Worm (Caenorhabditis elegans) whole organism, late embryonic: ENCODE measurements around the gene T25C12.3.
A peak's percentile ranks its signal among the peaks of the same experiment; 100 is the strongest.

Experiments used
- F13H6.1 ChIP-seq: sonication (generic microtip); optimal IDR thresholded peaks from 2 replicates; lab custom pipeline; 2016; ENCODE audit warnings: missing genetic modification characterization, missing compliant biosample characterization
- T23F11.4 ChIP-seq: fragments of 200-800 bp; sonication (Bioruptor generic); optimal IDR thresholded peaks from 2 replicates; lab custom pipeline; 2018; ENCODE audit warnings: mild to moderate bottlenecking, missing genetic modification characterization, missing compliant biosample characterization
- ama-1 ChIP-seq: fragments of 150-350 bp; optimal IDR thresholded peaks from 2 replicates; lab custom pipeline; 2014
- ceh-18 ChIP-seq: sonication (generic microtip); optimal IDR thresholded peaks from 2 replicates; lab custom pipeline; 2016; ENCODE audit warnings: missing genetic modification characterization, missing compliant biosample characterization
- ceh-22 ChIP-seq: sonication (generic microtip); optimal IDR thresholded peaks from 2 replicates; lab custom pipeline; 2017; ENCODE audit warnings: missing biosample characterization, missing genetic modification characterization
- ceh-31 ChIP-seq: sonication (generic microtip); optimal IDR thresholded peaks from 2 replicates; lab custom pipeline; 2016; ENCODE audit warnings: missing genetic modification characterization, missing compliant biosample characterization
- ceh-34 ChIP-seq: sonication (generic microtip); optimal IDR thresholded peaks from 2 replicates; lab custom pipeline; 2016; ENCODE audit warnings: mild to moderate bottlenecking, missing genetic modification characterization, missing compliant biosample characterization
- ceh-45 ChIP-seq: fragments of 200-800 bp; sonication (Bioruptor generic); IDR thresholded peaks from 2 replicates; pipeline ENCODE4 v1.3.6; 2022; ENCODE audit warnings: missing genetic modification reagents, missing genetic modification characterization, missing compliant biosample characterization
- ceh-48 ChIP-seq: sonication (generic microtip); optimal IDR thresholded peaks from 2 replicates; lab custom pipeline; 2016; ENCODE audit warnings: missing genetic modification characterization, inconsistent platforms, missing compliant biosample characterization
- ceh-6 ChIP-seq: fragments of 200-800 bp; sonication (Bioruptor generic); optimal IDR thresholded peaks from 2 replicates; lab custom pipeline; 2018; ENCODE audit warnings: mild to moderate bottlenecking, missing genetic modification characterization, missing compliant biosample characterization
- ceh-9 ChIP-seq: sonication (generic microtip); optimal IDR thresholded peaks from 2 replicates; lab custom pipeline; 2016; ENCODE audit warnings: mild to moderate bottlenecking, missing genetic modification characterization, inconsistent platforms, missing compliant biosample characterization
- dmd-4 ChIP-seq: sonication (generic microtip); optimal IDR thresholded peaks from 2 replicates; lab custom pipeline; 2016; ENCODE audit warnings: borderline replicate concordance, missing genetic modification characterization, missing compliant biosample characterization
- elt-2 ChIP-seq: sonication (generic microtip); optimal IDR thresholded peaks from 2 replicates; lab custom pipeline; 2016; ENCODE audit warnings: missing genetic modification reagents, missing genetic modification characterization, missing compliant biosample characterization
- ets-4 ChIP-seq: sonication (generic microtip); optimal IDR thresholded peaks from 2 replicates; lab custom pipeline; 2016; ENCODE audit warnings: missing genetic modification characterization, missing compliant biosample characterization
- fkh-6 ChIP-seq: sonication (generic microtip); optimal IDR thresholded peaks from 2 replicates; lab custom pipeline; 2016; ENCODE audit warnings: missing genetic modification characterization, missing compliant biosample characterization
- hlh-13 ChIP-seq: fragments of 200-800 bp; sonication (Bioruptor generic); optimal IDR thresholded peaks from 2 replicates; lab custom pipeline; 2018; ENCODE audit warnings: mild to moderate bottlenecking, missing genetic modification characterization, missing compliant biosample characterization
- hlh-30 ChIP-seq: sonication (generic microtip); optimal IDR thresholded peaks from 2 replicates; lab custom pipeline; 2017; ENCODE audit warnings: antibody characterized with exemption, missing genetic modification characterization, missing compliant biosample characterization; ENCODE audit not compliant: insufficient read depth
- lin-11 ChIP-seq: fragments of 200-800 bp; sonication (Bioruptor generic); optimal IDR thresholded peaks from 2 replicates; lab custom pipeline; 2018; ENCODE audit warnings: mild to moderate bottlenecking, missing genetic modification characterization, missing compliant biosample characterization
- mec-3 ChIP-seq: sonication (generic microtip); optimal IDR thresholded peaks from 2 replicates; lab custom pipeline; 2016; ENCODE audit warnings: borderline replicate concordance, missing genetic modification characterization, missing compliant biosample characterization
- nhr-11 ChIP-seq: fragments of 150-350 bp; optimal IDR thresholded peaks from 2 replicates; lab custom pipeline; 2014; ENCODE audit warnings: missing biosample characterization, missing genetic modification characterization
- nhr-232 ChIP-seq: sonication (generic microtip); optimal IDR thresholded peaks from 2 replicates; lab custom pipeline; 2016; ENCODE audit warnings: missing genetic modification characterization, missing compliant biosample characterization
- npax-4 ChIP-seq: sonication (generic microtip); optimal IDR thresholded peaks from 2 replicates; lab custom pipeline; 2016; ENCODE audit warnings: missing genetic modification characterization, missing compliant biosample characterization
- pag-3 ChIP-seq: sonication (generic microtip); optimal IDR thresholded peaks from 2 replicates; lab custom pipeline; 2016; ENCODE audit warnings: missing compliant biosample characterization, missing genetic modification characterization, borderline replicate concordance
- pat-9 ChIP-seq: fragments of 200-800 bp; sonication (Bioruptor generic); optimal IDR thresholded peaks from 2 replicates; lab custom pipeline; 2018; ENCODE audit warnings: mild to moderate bottlenecking, missing genetic modification characterization, moderate library complexity, missing compliant biosample characterization
- pax-1 ChIP-seq: fragments of 150-350 bp; optimal IDR thresholded peaks from 2 replicates; lab custom pipeline; 2014; ENCODE audit warnings: missing biosample characterization, missing genetic modification characterization
- pha-4 ChIP-seq: fragments of 150-350 bp; optimal IDR thresholded peaks from 2 replicates; lab custom pipeline; 2018; ENCODE audit warnings: missing biosample characterization, missing genetic modification reagents, missing genetic modification characterization
- pros-1 ChIP-seq: fragments of 150-350 bp; optimal IDR thresholded peaks from 2 replicates; lab custom pipeline; 2014; ENCODE audit warnings: missing biosample characterization, missing genetic modification reagents, missing genetic modification characterization
- rnt-1 ChIP-seq: sonication (generic microtip); optimal IDR thresholded peaks from 2 replicates; lab custom pipeline; 2016; ENCODE audit warnings: missing genetic modification characterization, missing compliant biosample characterization
- sdc-2 ChIP-seq: sonication (generic microtip); optimal IDR thresholded peaks from 2 replicates; lab custom pipeline; 2016; ENCODE audit warnings: missing genotype, missing genetic modification characterization, missing compliant biosample characterization
- unc-3 ChIP-seq, 2 experiments: fragments of 200-800 bp in 1 of 2; sonication (Bioruptor generic) in 1 of 2; sonication (generic microtip) in 1 of 2; conservative IDR thresholded peaks in 1 of 2; optimal IDR thresholded peaks in 1 of 2; 2 replicates each; pipeline versions ENCODE4 v1.3.6 to Lab custom; 2016 to 2022; ENCODE audit warnings: missing compliant biosample characterization in 2 of 2, missing genetic modification characterization in 2 of 2, missing genetic modification reagents in 1 of 2
- unc-55 ChIP-seq: sonication (generic microtip); optimal IDR thresholded peaks from 2 replicates; lab custom pipeline; 2017; ENCODE audit warnings: missing biosample characterization, missing genetic modification reagents, missing genetic modification characterization
- zip-5 ChIP-seq: sonication (generic microtip); optimal IDR thresholded peaks from 2 replicates; lab custom pipeline; 2016; ENCODE audit warnings: missing genetic modification characterization, missing compliant biosample characterization
- ztf-16 ChIP-seq: sonication (generic microtip); optimal IDR thresholded peaks from 2 replicates; lab custom pipeline; 2017; ENCODE audit warnings: missing genetic modification characterization, missing compliant biosample characterization

Gene T25C12.3

ce11 chrX:11482637-11483036 lies 17.2 kb downstream of the T25C12.3 start:
- TF ChIP-seq hlh-13 = no peak
- peak; percentile 37 for TF ChIP-seq elt-2

DNA sequence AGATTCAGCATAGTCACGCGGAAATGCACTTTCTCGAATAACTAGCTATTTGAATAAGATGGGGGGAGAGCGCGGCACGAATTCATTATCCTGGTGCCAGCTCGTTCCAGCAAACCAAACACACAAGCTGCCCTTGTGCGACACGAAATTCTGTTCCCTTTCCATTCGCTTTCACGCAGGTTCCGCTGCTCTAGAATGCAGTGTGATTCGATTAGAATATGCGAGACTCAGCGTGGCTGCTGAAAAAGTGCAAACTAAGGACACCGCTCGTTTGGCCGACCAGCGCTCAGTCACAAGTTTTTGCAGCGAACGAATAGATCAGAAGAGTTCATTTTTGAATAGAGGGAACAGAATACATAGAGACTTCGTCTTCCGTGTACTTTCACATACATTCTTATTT lies 17.7 kb downstream of the T25C12.3 start:
- no peak for TF ChIP-seq pros-1 (tag; lab: Kevin White, UChicago)

DNA sequence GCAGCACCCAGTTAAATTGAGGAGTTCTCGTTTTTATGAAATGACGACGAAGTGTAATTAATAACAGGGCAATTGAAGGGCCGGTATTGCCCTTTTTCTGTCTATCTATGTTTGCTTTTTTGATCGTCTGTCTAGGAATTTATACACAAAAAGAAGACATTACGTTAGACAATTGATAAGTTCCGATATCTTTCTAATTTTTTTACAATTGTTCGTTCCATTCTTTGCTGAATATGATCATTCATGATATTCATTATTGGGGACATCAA lies 18.0 kb downstream of the T25C12.3 start:
- no peak for TF ChIP-seq ceh-9 (tag; lab: Kevin White, UChicago)
- no peak for TF ChIP-seq mec-3 (tag; lab: Kevin White, UChicago)
- no peak for TF ChIP-seq ama-1 (lab: Kevin White, UChicago)
- TF ChIP-seq ceh-45 = no peak
- no peak for TF ChIP-seq ceh-31 (tag; lab: Kevin White, UChicago)
- no peak for TF ChIP-seq npax-4 (tag; lab: Kevin White, UChicago)
- no peak for TF ChIP-seq nhr-11
- no peak for TF ChIP-seq pha-4
- no peak for TF ChIP-seq zip-5 (tag; lab: Kevin White, UChicago)
- TF ChIP-seq unc-55 (GFP tag; lab: Kevin White, UChicago) = no peak
- TF ChIP-seq pat-9 (tag; lab: Kevin White, UChicago) = no peak
- no peak for TF ChIP-seq sdc-2 (tag; lab: Kevin White, UChicago)
- TF ChIP-seq ceh-6 = no peak
- TF ChIP-seq ceh-34 (tag; lab: Kevin White, UChicago) = no peak
- TF ChIP-seq lin-11 = no peak
- no peak for TF ChIP-seq ets-4 (tag; lab: Kevin White, UChicago)
- no peak for TF ChIP-seq nhr-232 (tag; lab: Kevin White, UChicago)
- no peak for TF ChIP-seq fkh-6 (tag; lab: Kevin White, UChicago)
- TF ChIP-seq pax-1 = no peak
- TF ChIP-seq hlh-30 (tag; lab: Kevin White, UChicago) = no peak
- TF ChIP-seq, all 69 proteins: peak for 0

DNA sequence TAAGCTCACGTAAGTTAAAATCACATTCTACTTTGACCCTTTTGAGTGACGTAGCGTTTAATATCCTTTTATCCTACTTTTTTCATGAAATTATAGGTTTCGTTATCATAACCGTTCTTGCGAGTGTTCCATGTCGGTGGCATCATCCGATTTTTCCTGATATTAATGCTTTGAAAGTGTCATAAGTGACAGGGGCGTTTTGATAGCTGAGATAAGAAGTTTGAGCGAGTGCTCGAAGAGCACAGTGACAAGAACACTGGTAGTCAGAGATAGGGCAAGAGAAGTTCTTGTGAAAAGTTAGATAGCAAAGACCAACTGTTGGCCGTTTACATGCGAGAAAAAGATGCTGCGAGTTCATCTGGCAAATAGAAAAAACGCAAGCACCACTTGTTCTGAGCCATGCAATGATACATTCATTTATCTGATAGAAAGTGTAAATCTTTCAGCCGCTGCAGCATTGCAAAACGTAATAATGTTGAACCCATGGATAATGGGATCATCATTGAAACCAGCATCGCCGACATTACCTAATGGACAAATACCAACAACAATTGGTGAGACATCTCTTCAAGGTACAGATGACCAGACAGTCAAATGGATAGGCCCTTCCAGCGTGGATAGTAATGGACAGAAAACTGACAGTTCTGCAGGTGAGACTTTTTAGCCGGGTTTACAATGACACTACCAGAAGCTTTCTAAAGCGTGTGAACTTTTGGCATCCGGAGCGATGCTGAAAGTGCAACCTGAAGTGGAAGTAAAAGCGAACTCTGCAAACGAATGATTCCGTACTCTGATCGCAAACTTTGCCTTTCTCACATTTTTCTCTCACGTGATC lies 18.6 kb downstream of the T25C12.3 start:
- TF ChIP-seq pag-3 = no peak
- TF ChIP-seq unc-3 (GFP tag; conservative IDR thresholded peaks at IDR 0.05; lab: Robert Waterston, UW) = no peak
- no peak for TF ChIP-seq unc-3 (tag; optimal IDR thresholded peaks at IDR 0.05; lab: Kevin White, UChicago)
- TF ChIP-seq zip-5 (tag; lab: Kevin White, UChicago) = no peak
- TF ChIP-seq pax-1 = no peak
- no peak for TF ChIP-seq ceh-45
- no peak for TF ChIP-seq ceh-22 (tag; lab: Kevin White, UChicago)

- TF ChIP-seq elt-2 (no peak), mec-3 (tag; lab: Kevin White, UChicago) (no peak), sdc-2 (tag; lab: Kevin White, UChicago) (no peak), zip-5 (tag; lab: Kevin White, UChicago) (no peak), pax-1 (no peak), nhr-11 (no peak), rnt-1 (tag; lab: Kevin White, UChicago) (no peak), dmd-4 (no peak), ztf-16 (tag; lab: Kevin White, UChicago) (no peak), T23F11.4 (GFP tag; lab: Kevin White, UChicago) (no peak), nhr-232 (tag; lab: Kevin White, UChicago) (no peak), pha-4 (no peak), ceh-22 (tag; lab: Kevin White, UChicago) (no peak), F13H6.1 (tag; lab: Kevin White, UChicago) (no peak), ama-1 (lab: Kevin White, UChicago) (no peak), ceh-48 (tag; lab: Kevin White, UChicago) (no peak), ceh-18 (tag; lab: Kevin White, UChicago) (no peak)
Measured at ce11 chrX:11480032-11480431, 19.8 kb downstream of the T25C12.3 start.
